Worm (Caenorhabditis elegans): ENCODE results near the gene W07G4.1.

DNA sequence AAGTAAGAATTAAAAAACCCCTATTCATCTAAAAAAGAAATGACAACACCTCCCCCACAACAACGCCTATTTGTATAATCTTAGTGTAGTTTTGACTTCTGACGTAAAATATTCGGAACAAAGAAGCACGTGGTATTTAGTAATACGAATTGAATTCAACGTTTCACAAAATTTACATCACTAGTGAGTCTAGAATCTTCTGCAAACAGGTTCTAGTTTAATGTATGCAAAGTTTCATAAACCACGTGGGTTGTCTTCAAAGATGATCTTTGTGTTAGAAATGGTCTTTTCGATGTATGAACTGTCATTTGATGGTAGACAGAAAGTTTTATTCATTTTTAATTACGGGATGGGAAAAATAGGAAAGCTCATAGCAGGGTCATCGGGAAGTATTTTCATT lies 39.8 kb downstream of the W07G4.1 start:
- no peak for TF ChIP-seq him-1 (tag; optimal IDR thresholded peaks at IDR 0.05)
- TF ChIP-seq dao-5 (tag; optimal IDR thresholded peaks at IDR 0.05) = no peak

Measured in whole organism, L4/young adult.